Worm (Caenorhabditis elegans): Measurements from ENCODE around the gene phat-5.

DNA sequence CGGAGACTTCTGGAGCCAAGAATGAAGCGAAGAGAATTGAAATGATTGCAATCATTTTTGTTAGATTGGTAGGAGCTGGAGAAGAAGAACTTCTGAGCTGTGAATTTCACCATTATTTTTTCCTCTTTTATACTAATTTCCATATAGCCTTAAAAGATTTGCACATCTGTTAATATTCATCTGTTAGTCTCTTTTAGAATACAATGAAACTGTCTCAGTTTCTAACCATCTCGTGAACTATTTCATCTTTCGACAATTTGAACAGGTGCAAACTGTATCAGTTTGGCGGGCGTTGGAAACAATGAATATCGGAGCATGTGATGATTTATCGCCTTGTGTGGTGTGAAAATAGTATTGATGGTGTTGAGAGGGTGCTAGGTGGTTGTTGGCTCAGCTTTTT is at the start of gene phat-5:
- TF ChIP-seq Y116A8C.19 (tag; optimal IDR thresholded peaks at IDR 0.05; ENCODE audit: borderline replicate concordance) = no peak
- TF ChIP-seq ama-1 (optimal IDR thresholded peaks at IDR 0.05) = no peak
- TF ChIP-seq vab-15 (tag; optimal IDR thresholded peaks at IDR 0.05) = no peak
- TF ChIP-seq lin-39 (tag; optimal IDR thresholded peaks at IDR 0.05) = no peak
- TF ChIP-seq sptf-1 (tag; optimal IDR thresholded peaks at IDR 0.05) = no peak
- TF ChIP-seq C34B4.2 (tag; optimal IDR thresholded peaks at IDR 0.05) = no peak
- no peak for TF ChIP-seq snpc-4 (tag; optimal IDR thresholded peaks at IDR 0.05)
